Fruit fly (Drosophila melanogaster) S2 (cell line): ENCODE measurements around the gene GstD5.

Experiments used
- CG8478 ChIP-seq: fragments of >200 bp; optimal IDR thresholded peaks from 2 replicates; lab custom pipeline; 2018
- CTCF ChIP-seq, 2 experiments: fragments of >200 bp; optimal IDR thresholded peaks; 2 replicates each; lab custom pipeline; 2018

dm6 chr3R:12398054-12398453 is 22.5 kb downstream of the GstD5 start:
- TF ChIP-seq CTCF (optimal IDR thresholded peaks at IDR 0.05; lab: Kevin White, UChicago): no peak
- no peak for TF ChIP-seq CG8478 (lab: Kevin White, UChicago)
